Worm (Caenorhabditis elegans) whole organism, late embryonic: Measurements from ENCODE around the gene ZK617.26.
A peak's percentile ranks its signal among the peaks of the same experiment; 100 is the strongest.

ENCODE experiments used
- C08G9.2 ChIP-seq: sonication (generic microtip); optimal IDR thresholded peaks from 2 replicates; lab custom pipeline; 2016; ENCODE audit warnings: mild to moderate bottlenecking, missing genetic modification characterization, moderate library complexity, missing compliant biosample characterization
- C38D4.7 ChIP-seq: fragments of 200-800 bp; sonication (Bioruptor generic); optimal IDR thresholded peaks from 2 replicates; lab custom pipeline; 2018; ENCODE audit warnings: mild to moderate bottlenecking, missing genetic modification characterization, moderate library complexity, missing compliant biosample characterization
- F13H6.1 ChIP-seq: sonication (generic microtip); optimal IDR thresholded peaks from 2 replicates; lab custom pipeline; 2016; ENCODE audit warnings: missing genetic modification characterization, missing compliant biosample characterization
- K02D7.2 ChIP-seq: sonication (generic microtip); optimal IDR thresholded peaks from 2 replicates; lab custom pipeline; 2017; ENCODE audit warnings: mild to moderate bottlenecking, missing genetic modification characterization, missing compliant biosample characterization
- K09A11.1 ChIP-seq: sonication (generic microtip); optimal IDR thresholded peaks from 2 replicates; lab custom pipeline; 2017; ENCODE audit warnings: antibody characterized with exemption, mild to moderate bottlenecking, missing genetic modification characterization, missing compliant biosample characterization; ENCODE audit not compliant: insufficient read depth
- Y22D7AL.16 ChIP-seq: sonication (generic microtip); optimal IDR thresholded peaks from 2 replicates; lab custom pipeline; 2016; ENCODE audit warnings: missing genetic modification characterization, missing compliant biosample characterization
- ahr-1 ChIP-seq: sonication (generic microtip); optimal IDR thresholded peaks from 2 replicates; lab custom pipeline; 2016; ENCODE audit warnings: missing genetic modification characterization, missing compliant biosample characterization
- ama-1 ChIP-seq: fragments of 150-350 bp; optimal IDR thresholded peaks from 2 replicates; lab custom pipeline; 2014
- ceh-14 ChIP-seq: sonication (generic microtip); optimal IDR thresholded peaks from 2 replicates; lab custom pipeline; 2016; ENCODE audit warnings: missing genotype, missing genetic modification characterization, missing compliant biosample characterization
- ceh-19 ChIP-seq: fragments of 200-800 bp; sonication (Bioruptor generic); optimal IDR thresholded peaks from 2 replicates; lab custom pipeline; 2018; ENCODE audit warnings: mild to moderate bottlenecking, missing genetic modification characterization, missing compliant biosample characterization
- ceh-31 ChIP-seq: sonication (generic microtip); optimal IDR thresholded peaks from 2 replicates; lab custom pipeline; 2016; ENCODE audit warnings: missing genetic modification characterization, missing compliant biosample characterization
- ceh-48 ChIP-seq: sonication (generic microtip); optimal IDR thresholded peaks from 2 replicates; lab custom pipeline; 2016; ENCODE audit warnings: missing genetic modification characterization, inconsistent platforms, missing compliant biosample characterization
- che-1 ChIP-seq: sonication (generic microtip); optimal IDR thresholded peaks from 2 replicates; lab custom pipeline; 2016; ENCODE audit warnings: mild to moderate bottlenecking, missing genetic modification characterization, missing compliant biosample characterization
- elt-2 ChIP-seq: sonication (generic microtip); optimal IDR thresholded peaks from 2 replicates; lab custom pipeline; 2016; ENCODE audit warnings: missing genetic modification reagents, missing genetic modification characterization, missing compliant biosample characterization
- elt-4 ChIP-seq: sonication (generic microtip); optimal IDR thresholded peaks from 2 replicates; lab custom pipeline; 2016; ENCODE audit warnings: missing genetic modification characterization, missing compliant biosample characterization
- ets-4 ChIP-seq: sonication (generic microtip); optimal IDR thresholded peaks from 2 replicates; lab custom pipeline; 2016; ENCODE audit warnings: missing genetic modification characterization, missing compliant biosample characterization
- fkh-6 ChIP-seq: sonication (generic microtip); optimal IDR thresholded peaks from 2 replicates; lab custom pipeline; 2016; ENCODE audit warnings: missing genetic modification characterization, missing compliant biosample characterization
- hlh-15 ChIP-seq: sonication (generic microtip); optimal IDR thresholded peaks from 2 replicates; lab custom pipeline; 2016; ENCODE audit warnings: missing genetic modification characterization, missing compliant biosample characterization
- lin-11 ChIP-seq: fragments of 200-800 bp; sonication (Bioruptor generic); optimal IDR thresholded peaks from 2 replicates; lab custom pipeline; 2018; ENCODE audit warnings: mild to moderate bottlenecking, missing genetic modification characterization, missing compliant biosample characterization
- nhr-11 ChIP-seq: fragments of 150-350 bp; optimal IDR thresholded peaks from 2 replicates; lab custom pipeline; 2014; ENCODE audit warnings: missing biosample characterization, missing genetic modification characterization
- nhr-232 ChIP-seq: sonication (generic microtip); optimal IDR thresholded peaks from 2 replicates; lab custom pipeline; 2016; ENCODE audit warnings: missing genetic modification characterization, missing compliant biosample characterization
- pax-1 ChIP-seq: fragments of 150-350 bp; optimal IDR thresholded peaks from 2 replicates; lab custom pipeline; 2014; ENCODE audit warnings: missing biosample characterization, missing genetic modification characterization
- pha-2 ChIP-seq: sonication (generic microtip); optimal IDR thresholded peaks from 2 replicates; lab custom pipeline; 2017; ENCODE audit warnings: mild to moderate bottlenecking, missing genetic modification characterization, missing compliant biosample characterization
- ref-2 ChIP-seq: sonication (generic microtip); optimal IDR thresholded peaks from 2 replicates; lab custom pipeline; 2016; ENCODE audit warnings: missing genetic modification characterization, missing compliant biosample characterization
- unc-3 ChIP-seq, 2 experiments: fragments of 200-800 bp in 1 of 2; sonication (Bioruptor generic) in 1 of 2; sonication (generic microtip) in 1 of 2; conservative IDR thresholded peaks in 1 of 2; optimal IDR thresholded peaks in 1 of 2; 2 replicates each; pipeline versions ENCODE4 v1.3.6 to Lab custom; 2016 to 2022; ENCODE audit warnings: missing compliant biosample characterization in 2 of 2, missing genetic modification characterization in 2 of 2, missing genetic modification reagents in 1 of 2
- unc-86 ChIP-seq: sonication (generic microtip); optimal IDR thresholded peaks from 2 replicates; lab custom pipeline; 2016; ENCODE audit warnings: missing genetic modification characterization, missing compliant biosample characterization
- ztf-16 ChIP-seq: sonication (generic microtip); optimal IDR thresholded peaks from 2 replicates; lab custom pipeline; 2017; ENCODE audit warnings: missing genetic modification characterization, missing compliant biosample characterization

ZK617.26 gene

DNA sequence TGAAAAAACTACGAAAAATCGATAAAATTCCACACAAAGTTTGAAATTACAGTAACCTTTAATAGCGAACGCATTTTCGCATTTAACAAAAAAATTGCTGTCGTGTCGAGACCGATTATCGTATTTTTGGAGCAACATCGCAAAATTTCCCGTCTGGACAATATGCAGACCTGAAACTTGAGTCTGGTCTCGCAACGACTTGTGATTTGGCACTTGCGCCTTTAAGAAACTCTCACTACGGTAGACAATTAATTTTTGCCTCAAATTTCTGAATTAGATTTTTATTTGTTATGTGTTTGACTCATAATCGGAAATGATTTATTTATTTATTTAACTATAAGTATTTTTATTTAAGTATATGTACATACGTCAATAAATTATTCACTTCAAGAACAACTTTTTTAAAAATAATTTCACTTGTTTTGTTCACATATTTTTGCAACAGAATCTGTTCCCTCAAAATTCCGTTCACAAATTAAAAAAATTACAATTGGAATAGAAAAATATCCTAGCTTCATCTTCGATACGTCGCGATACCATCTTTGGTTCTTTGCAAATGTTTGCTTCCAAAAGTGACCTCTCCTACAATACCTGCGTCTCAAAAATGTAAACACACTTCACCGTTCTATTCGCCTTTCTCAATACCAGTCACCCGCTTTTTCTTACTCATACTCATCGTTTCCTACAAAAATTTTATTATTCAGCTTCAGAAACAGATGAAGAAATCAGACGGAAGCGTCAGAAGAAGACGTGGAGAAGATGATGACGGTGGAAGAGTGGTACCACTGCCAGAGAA, 37.0 kb upstream of the ZK617.26 start, which contains the start of gene T12G3.4:
TSS of gene T12G3.4 (plus strand) at position 705 of the 796 bp plus-strand sequence.
- no peak for TF ChIP-seq elt-4 (tag; lab: Kevin White, UChicago)
- TF ChIP-seq ztf-16 = no peak
- no peak for TF ChIP-seq C08G9.2 (tag; lab: Kevin White, UChicago)
- no peak for TF ChIP-seq ets-4 (tag; lab: Kevin White, UChicago)
- TF ChIP-seq K02D7.2 (tag; lab: Kevin White, UChicago) = no peak
- no peak for TF ChIP-seq unc-3 (GFP tag; conservative IDR thresholded peaks at IDR 0.05; lab: Robert Waterston, UW)
- no peak for TF ChIP-seq unc-3 (tag; optimal IDR thresholded peaks at IDR 0.05; lab: Kevin White, UChicago)
- TF ChIP-seq K09A11.1 = no peak
- no peak for TF ChIP-seq lin-11
- TF ChIP-seq, all 69 proteins: peak for 0

DNA sequence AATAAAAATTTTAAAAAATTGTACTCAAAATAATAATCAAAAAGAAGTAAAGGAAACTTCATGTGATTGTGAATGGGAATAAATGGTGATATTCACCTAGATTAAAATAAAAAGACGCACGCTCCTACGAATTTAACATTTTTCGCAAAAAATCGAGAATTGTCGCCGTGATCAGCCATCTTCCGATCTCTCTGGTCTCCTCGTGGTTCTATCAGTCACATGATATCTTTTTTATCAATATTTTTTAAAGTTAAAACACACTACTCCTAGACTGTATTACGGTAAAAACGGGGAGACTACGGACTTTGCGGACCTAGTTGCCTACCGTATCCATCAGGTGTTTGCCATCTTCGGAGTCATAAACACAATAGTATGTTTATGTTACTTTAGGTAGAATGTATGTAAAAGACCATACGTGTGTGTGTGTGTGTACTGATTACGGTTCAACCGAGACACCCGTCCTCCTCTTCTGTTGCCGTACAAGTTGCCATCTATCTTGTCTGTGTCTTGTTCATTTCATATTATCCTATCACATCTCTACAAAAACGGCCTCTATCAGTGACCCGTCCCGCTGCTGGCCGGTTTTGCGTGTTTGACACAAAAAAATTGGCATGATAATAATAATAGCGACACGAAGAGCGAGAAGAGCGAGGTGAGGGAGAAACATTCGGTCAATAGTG, 35.9 kb upstream of the ZK617.26 start, which contains the start of gene T12G3.2:
TSS of gene T12G3.2 (minus strand) at position 444 of the 680 bp plus-strand sequence.
- TF ChIP-seq elt-2 (tag; lab: Kevin White, UChicago) (peak; percentile 76), ceh-31 (tag; lab: Kevin White, UChicago) (no peak)

- TF ChIP-seq nhr-11 = no peak
- TF ChIP-seq ceh-14 (tag; lab: Kevin White, UChicago) = no peak
- no peak for TF ChIP-seq Y22D7AL.16 (tag; lab: Kevin White, UChicago)
- TF ChIP-seq pha-2 (tag; lab: Kevin White, UChicago) = no peak
Measured at ce11 chrIV:12044844-12045738, 34.3 kb upstream of the ZK617.26 start.

DNA sequence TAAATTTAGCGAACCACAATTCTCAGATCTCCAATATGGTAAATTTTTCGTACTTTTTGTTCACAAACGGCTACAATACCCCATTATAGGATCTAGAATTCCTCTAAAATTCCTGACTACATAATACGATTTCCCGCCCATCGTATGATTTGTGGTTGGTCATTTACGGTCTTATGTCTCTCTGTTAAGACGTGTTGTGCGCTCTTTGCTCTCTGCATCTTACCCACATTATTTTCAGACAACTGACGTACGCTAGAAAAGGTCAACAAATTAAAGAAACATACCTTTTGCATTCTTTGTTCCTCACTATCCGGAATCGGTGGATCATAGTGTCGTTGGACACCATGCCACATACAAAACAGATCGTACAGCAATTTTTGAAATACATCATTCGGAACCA, 32.3 kb upstream of the ZK617.26 start:
- TF ChIP-seq F13H6.1 = no peak
- TF ChIP-seq fkh-6 (tag; lab: Kevin White, UChicago) = no peak
- no peak for TF ChIP-seq nhr-232 (tag; lab: Kevin White, UChicago)

ce11 chrIV:12040431-12040830, 29.7 kb upstream of the ZK617.26 start:
- TF ChIP-seq ceh-19 (GFP tag; lab: Kevin White, UChicago) = no peak

DNA sequence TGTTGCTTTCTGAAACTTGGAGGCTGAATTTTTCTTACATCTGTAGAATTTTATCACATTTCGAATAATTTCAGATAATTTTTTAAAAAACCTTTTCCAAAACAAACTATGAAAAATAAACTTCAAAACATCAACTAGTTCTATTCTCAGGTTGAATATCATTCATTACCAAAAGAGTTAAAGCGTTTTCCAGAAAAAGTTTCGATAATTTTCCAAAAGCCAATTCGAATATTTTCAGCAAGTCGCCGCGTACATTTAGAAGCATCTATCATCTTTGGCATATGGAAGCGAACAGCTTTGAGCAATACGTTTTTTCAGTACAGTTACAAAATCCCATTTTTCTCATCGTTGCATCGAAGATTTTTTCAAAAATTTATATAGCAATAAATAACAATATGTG, 26.2 kb upstream of the ZK617.26 start:
- TF ChIP-seq ahr-1 (no peak), ref-2 (tag; lab: Kevin White, UChicago) (no peak), ama-1 (lab: Kevin White, UChicago) (peak; percentile 60), unc-86 (tag; lab: Kevin White, UChicago) (no peak), che-1 (tag; lab: Kevin White, UChicago) (no peak), ceh-48 (tag; lab: Kevin White, UChicago) (no peak), hlh-15 (tag; lab: Kevin White, UChicago) (no peak), pax-1 (tag; lab: Kevin White, UChicago) (no peak), C38D4.7 (GFP tag; lab: Kevin White, UChicago) (no peak)
- TF ChIP-seq, all 69 proteins: peak for 1
